Worm (Caenorhabditis elegans) whole organism, L2 larva: ENCODE measurements around the gene cest-2.2.

ENCODE experiments used
- ZK546.5 ChIP-seq: sonication (generic microtip); optimal IDR thresholded peaks from 2 replicates; lab custom pipeline; 2017; ENCODE audit warnings: missing biosample characterization, missing genetic modification characterization
- alr-1 ChIP-seq: fragments of 150-350 bp; optimal IDR thresholded peaks from 2 replicates; lab custom pipeline; 2014; ENCODE audit warnings: missing biosample characterization, missing genetic modification characterization
- ceh-82 ChIP-seq: fragments of 150-350 bp; optimal IDR thresholded peaks from 2 replicates; lab custom pipeline; 2014; ENCODE audit warnings: missing biosample characterization, missing genetic modification characterization
- elt-3 ChIP-seq: sonication (generic microtip); optimal IDR thresholded peaks from 2 replicates; lab custom pipeline; 2017; ENCODE audit warnings: missing biosample characterization, missing genetic modification characterization
- mab-5 ChIP-seq: fragments of 150-350 bp; optimal IDR thresholded peaks from 2 replicates; lab custom pipeline; 2014; ENCODE audit warnings: missing biosample characterization, missing genetic modification characterization
- nhr-10 ChIP-seq: sonication (generic microtip); optimal IDR thresholded peaks from 2 replicates; lab custom pipeline; 2017; ENCODE audit warnings: missing biosample characterization, missing genetic modification characterization
- nhr-129 ChIP-seq: fragments of 150-350 bp; optimal IDR thresholded peaks from 2 replicates; lab custom pipeline; 2014; ENCODE audit warnings: missing biosample characterization, missing genetic modification characterization
- nhr-237 ChIP-seq: fragments of 150-350 bp; optimal IDR thresholded peaks from 2 replicates; lab custom pipeline; 2014; ENCODE audit warnings: missing biosample characterization, missing genetic modification characterization
- skn-1 ChIP-seq: sonication (generic microtip); optimal IDR thresholded peaks from 2 replicates; lab custom pipeline; 2017; ENCODE audit warnings: missing biosample characterization, missing genetic modification characterization
- unc-39 ChIP-seq: fragments of 150-350 bp; optimal IDR thresholded peaks from 2 replicates; lab custom pipeline; 2014; ENCODE audit warnings: missing biosample characterization, missing genetic modification characterization
- zag-1 ChIP-seq: fragments of 150-350 bp; optimal IDR thresholded peaks from 2 replicates; lab custom pipeline; 2014; ENCODE audit warnings: missing biosample characterization, missing genetic modification characterization
- ztf-11 ChIP-seq: sonication (generic microtip); optimal IDR thresholded peaks from 2 replicates; lab custom pipeline; 2017; ENCODE audit warnings: missing biosample characterization, missing genetic modification characterization

ce11 chrV:14167629-14168028 is 7.5 kb downstream of the cest-2.2 start, which contains the start of gene ocam-1:
- TF ChIP-seq nhr-129 = no peak
- TF ChIP-seq nhr-10 = no peak
- TF ChIP-seq zag-1 = no peak
- TF ChIP-seq ZK546.5 (tag; lab: Kevin White, UChicago) = no peak
- TF ChIP-seq alr-1 (tag; lab: Kevin White, UChicago) = no peak
- TF ChIP-seq ztf-11 (tag; lab: Kevin White, UChicago) = no peak
- TF ChIP-seq mab-5 (tag; lab: Kevin White, UChicago) = no peak
- TF ChIP-seq nhr-237 (tag; lab: Kevin White, UChicago) = no peak
- TF ChIP-seq unc-39 (tag; lab: Kevin White, UChicago) = no peak
- TF ChIP-seq elt-3 (tag; lab: Kevin White, UChicago) = no peak
- TF ChIP-seq skn-1 (tag; lab: Kevin White, UChicago) = no peak
- no peak for TF ChIP-seq ceh-82 (tag; lab: Kevin White, UChicago)
